Worm (Caenorhabditis elegans) whole organism, late embryonic: ENCODE results near the gene sru-45.

ENCODE experiments used
- ama-1 ChIP-seq: fragments of 150-350 bp; optimal IDR thresholded peaks from 2 replicates; lab custom pipeline; 2014
- ceh-48 ChIP-seq: sonication (generic microtip); optimal IDR thresholded peaks from 2 replicates; lab custom pipeline; 2016; ENCODE audit warnings: missing genetic modification characterization, inconsistent platforms, missing compliant biosample characterization
- fkh-10 ChIP-seq: fragments of 150-350 bp; optimal IDR thresholded peaks from 2 replicates; lab custom pipeline; 2014; ENCODE audit warnings: missing biosample characterization, missing genetic modification reagents, missing genetic modification characterization
- hlh-13 ChIP-seq: fragments of 200-800 bp; sonication (Bioruptor generic); optimal IDR thresholded peaks from 2 replicates; lab custom pipeline; 2018; ENCODE audit warnings: mild to moderate bottlenecking, missing genetic modification characterization, missing compliant biosample characterization
- hlh-30 ChIP-seq: sonication (generic microtip); optimal IDR thresholded peaks from 2 replicates; lab custom pipeline; 2017; ENCODE audit warnings: antibody characterized with exemption, missing genetic modification characterization, missing compliant biosample characterization; ENCODE audit not compliant: insufficient read depth
- nhr-11 ChIP-seq: fragments of 150-350 bp; optimal IDR thresholded peaks from 2 replicates; lab custom pipeline; 2014; ENCODE audit warnings: missing biosample characterization, missing genetic modification characterization

DNA sequence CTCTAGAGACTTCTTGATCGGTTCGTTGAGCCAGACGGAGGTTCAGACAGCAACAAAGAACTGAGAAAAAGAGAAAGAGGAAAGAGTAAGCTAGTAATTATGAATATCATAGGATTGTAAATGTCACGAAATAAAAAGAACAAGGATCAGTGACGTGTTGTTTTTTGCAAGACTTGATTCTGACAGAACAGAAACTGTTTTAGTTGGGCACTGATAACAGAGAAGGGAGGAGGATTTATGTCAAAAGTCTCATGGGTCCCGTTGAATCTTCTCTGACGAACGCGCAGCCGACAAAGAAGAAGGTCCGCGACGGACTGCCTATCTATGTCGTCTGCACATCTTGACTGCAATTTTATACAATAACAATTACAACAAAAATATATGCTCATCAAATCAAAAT is 34.9 kb downstream of the sru-45 start, which contains the start of gene T03E6.9:
- TF ChIP-seq nhr-11 (tag; lab: Kevin White, UChicago) (no peak), hlh-30 (tag; lab: Kevin White, UChicago) (no peak), ceh-48 (tag; lab: Kevin White, UChicago) (no peak), fkh-10 (GFP tag; lab: Kevin White, UChicago) (no peak), ama-1 (lab: Kevin White, UChicago) (no peak), hlh-13 (GFP tag; lab: Kevin White, UChicago) (no peak)
